Worm (Caenorhabditis elegans) whole organism, L1 larva: ENCODE data around the gene pro-1.

Experiments used
- F16B12.6 ChIP-seq: fragments of 150-350 bp; optimal IDR thresholded peaks from 2 replicates; lab custom pipeline; 2014; ENCODE audit warnings: missing biosample characterization, missing genetic modification characterization
- aha-1 ChIP-seq: fragments of 150-350 bp; optimal IDR thresholded peaks from 2 replicates; lab custom pipeline; 2014; ENCODE audit warnings: missing biosample characterization, missing genetic modification characterization
- alr-1 ChIP-seq: fragments of 200-800 bp; sonication (Bioruptor generic); optimal IDR thresholded peaks from 2 replicates; lab custom pipeline; 2018; ENCODE audit warnings: borderline replicate concordance, mild to moderate bottlenecking, missing genetic modification characterization, missing compliant biosample characterization
- aly-2 ChIP-seq: fragments of 150-350 bp; optimal IDR thresholded peaks from 2 replicates; lab custom pipeline; 2014; ENCODE audit warnings: missing biosample characterization, missing genetic modification characterization
- ama-1 ChIP-seq: fragments of 150-350 bp; optimal IDR thresholded peaks from 2 replicates; lab custom pipeline; 2014
- blmp-1 ChIP-seq: fragments of 150-350 bp; optimal IDR thresholded peaks from 2 replicates; lab custom pipeline; 2014; ENCODE audit warnings: missing biosample characterization, missing genetic modification characterization
- ceh-63 ChIP-seq: fragments of 200-800 bp; sonication (Bioruptor generic); optimal IDR thresholded peaks from 2 replicates; lab custom pipeline; 2018; ENCODE audit warnings: mild to moderate bottlenecking, missing genetic modification characterization, missing compliant biosample characterization
- ceh-82 ChIP-seq, 3 experiments: fragments of 150-350 bp in 1 of 3; sonication (generic microtip) in 2 of 3; optimal IDR thresholded peaks; 2 replicates each; lab custom pipeline; 2014 to 2017; ENCODE audit warnings: missing biosample characterization in 3 of 3, missing genetic modification characterization in 3 of 3
- ceh-90 ChIP-seq: sonication (generic microtip); optimal IDR thresholded peaks from 2 replicates; lab custom pipeline; 2016; ENCODE audit warnings: missing genetic modification characterization, missing compliant biosample characterization
- ces-1 ChIP-seq: fragments of 150-350 bp; optimal IDR thresholded peaks from 2 replicates; lab custom pipeline; 2014; ENCODE audit warnings: missing biosample characterization, missing genetic modification reagents, missing genetic modification characterization
- efl-1 ChIP-seq, 4 experiments: fragments of 150-350 bp; optimal IDR thresholded peaks in 3 of 4; peaks in 1 of 4; 1 replicate in 1 of 4; 2 replicates in 3 of 4; lab custom pipeline; 2014; ENCODE audit warnings: missing biosample characterization in 2 of 4, missing genetic modification characterization in 2 of 4, missing genetic modification reagents in 2 of 4
- efl-3 ChIP-seq: fragments of 200-800 bp; sonication (Bioruptor generic); optimal IDR thresholded peaks from 2 replicates; lab custom pipeline; 2018; ENCODE audit warnings: mild to moderate bottlenecking, missing genetic modification characterization, missing compliant biosample characterization
- elt-2 ChIP-seq: sonication (generic microtip); optimal IDR thresholded peaks from 2 replicates; lab custom pipeline; 2016; ENCODE audit warnings: missing genetic modification characterization, mild to moderate bottlenecking, inconsistent platforms, missing compliant biosample characterization, missing genetic modification reagents
- fkh-10 ChIP-seq: sonication (generic microtip); optimal IDR thresholded peaks from 2 replicates; lab custom pipeline; 2017; ENCODE audit warnings: missing biosample characterization, missing genetic modification reagents, missing genetic modification characterization
- fos-1 ChIP-seq: fragments of 150-350 bp; optimal IDR thresholded peaks from 2 replicates; lab custom pipeline; 2014; ENCODE audit warnings: missing biosample characterization, missing genetic modification characterization
- hlh-4 ChIP-seq: sonication (generic microtip); optimal IDR thresholded peaks from 2 replicates; lab custom pipeline; 2016; ENCODE audit warnings: mild to moderate bottlenecking, missing genetic modification characterization, missing compliant biosample characterization
- hpl-2 ChIP-seq: fragments of 150-350 bp; optimal IDR thresholded peaks from 2 replicates; lab custom pipeline; 2014; ENCODE audit warnings: missing biosample characterization, missing genetic modification reagents, missing genetic modification characterization
- irx-1 ChIP-seq: sonication (generic microtip); optimal IDR thresholded peaks from 2 replicates; lab custom pipeline; 2016; ENCODE audit warnings: missing genetic modification characterization, missing compliant biosample characterization
- jun-1 ChIP-seq: fragments of 150-350 bp; optimal IDR thresholded peaks from 2 replicates; lab custom pipeline; 2014; ENCODE audit warnings: missing biosample characterization, missing genetic modification reagents, missing genetic modification characterization
- lin-13 ChIP-seq: fragments of 150-350 bp; optimal IDR thresholded peaks from 2 replicates; lab custom pipeline; 2014; ENCODE audit warnings: missing biosample characterization, missing genetic modification reagents, missing genetic modification characterization
- lin-15B ChIP-seq: fragments of 150-350 bp; sonication (generic microtip); optimal IDR thresholded peaks from 3 replicates; lab custom pipeline; 2014; ENCODE audit warnings: missing biosample characterization, missing genetic modification characterization
- lin-39 ChIP-seq: fragments of 150-350 bp; optimal IDR thresholded peaks from 2 replicates; lab custom pipeline; 2014; ENCODE audit warnings: missing biosample characterization, missing genetic modification reagents, missing genetic modification characterization
- lir-3 ChIP-seq: sonication (generic microtip); optimal IDR thresholded peaks from 2 replicates; lab custom pipeline; 2016; ENCODE audit warnings: mild to moderate bottlenecking, missing genetic modification characterization, moderate library complexity, missing compliant biosample characterization; ENCODE audit not compliant: poor library complexity
- lsy-2 ChIP-seq, 2 experiments: fragments of 150-350 bp; optimal IDR thresholded peaks; 2 replicates each; lab custom pipeline; 2014; ENCODE audit warnings: missing biosample characterization in 2 of 2, missing genetic modification characterization in 2 of 2
- mab-9 ChIP-seq: fragments of 200-800 bp; sonication (Bioruptor generic); IDR thresholded peaks from 2 replicates; pipeline ENCODE4 v1.3.6; 2022; ENCODE audit warnings: missing genetic modification reagents, missing genetic modification characterization, missing compliant biosample characterization
- mef-2 ChIP-seq: fragments of 150-350 bp; optimal IDR thresholded peaks from 2 replicates; lab custom pipeline; 2014; ENCODE audit warnings: missing biosample characterization, missing genetic modification characterization
- mep-1 ChIP-seq: fragments of 150-350 bp; optimal IDR thresholded peaks from 2 replicates; lab custom pipeline; 2014; ENCODE audit warnings: missing biosample characterization, missing genetic modification characterization
- nhr-11 ChIP-seq: fragments of 150-350 bp; optimal IDR thresholded peaks from 2 replicates; lab custom pipeline; 2014; ENCODE audit warnings: missing biosample characterization, missing genetic modification characterization
- nhr-12 ChIP-seq: sonication (generic microtip); optimal IDR thresholded peaks from 2 replicates; lab custom pipeline; 2017; ENCODE audit warnings: missing biosample characterization, missing genetic modification characterization
- nhr-19 ChIP-seq: fragments of 200-800 bp; sonication (Bioruptor generic); conservative IDR thresholded peaks from 2 replicates; pipeline ENCODE4 v1.3.6; 2022; ENCODE audit warnings: missing genetic modification characterization, missing compliant biosample characterization
- nhr-237 ChIP-seq: fragments of 150-350 bp; optimal IDR thresholded peaks from 2 replicates; lab custom pipeline; 2014; ENCODE audit warnings: missing biosample characterization, missing genetic modification characterization
- nhr-28 ChIP-seq: fragments of 150-350 bp; optimal IDR thresholded peaks from 2 replicates; lab custom pipeline; 2014; ENCODE audit warnings: missing biosample characterization, missing genetic modification characterization
- nhr-47 ChIP-seq: sonication (generic microtip); optimal IDR thresholded peaks from 2 replicates; lab custom pipeline; 2016; ENCODE audit warnings: mild to moderate bottlenecking, missing genetic modification characterization, moderate library complexity, missing compliant biosample characterization
- nhr-71 ChIP-seq: sonication (generic microtip); optimal IDR thresholded peaks from 2 replicates; lab custom pipeline; 2016; ENCODE audit warnings: mild to moderate bottlenecking, missing genetic modification characterization, moderate library complexity, missing compliant biosample characterization
- nhr-76 ChIP-seq: sonication (generic microtip); optimal IDR thresholded peaks from 2 replicates; lab custom pipeline; 2017; ENCODE audit warnings: missing biosample characterization, missing genetic modification characterization
- nhr-77 ChIP-seq: fragments of 150-350 bp; optimal IDR thresholded peaks from 2 replicates; lab custom pipeline; 2014; ENCODE audit warnings: missing biosample characterization, missing genetic modification characterization
- nhr-84 ChIP-seq: sonication (generic microtip); optimal IDR thresholded peaks from 2 replicates; lab custom pipeline; 2017; ENCODE audit warnings: missing biosample characterization, missing genetic modification characterization
- rnt-1 ChIP-seq: sonication (generic microtip); optimal IDR thresholded peaks from 2 replicates; lab custom pipeline; 2016; ENCODE audit warnings: mild to moderate bottlenecking, missing genetic modification characterization, moderate library complexity, missing compliant biosample characterization
- skn-1 ChIP-seq: fragments of 150-350 bp; optimal IDR thresholded peaks from 2 replicates; lab custom pipeline; 2014; ENCODE audit warnings: missing biosample characterization, missing genetic modification characterization
- snpc-4 ChIP-seq: fragments of 150-350 bp; optimal IDR thresholded peaks from 2 replicates; lab custom pipeline; 2014; ENCODE audit warnings: missing biosample characterization, missing genetic modification characterization
- snu-23 ChIP-seq: sonication (generic microtip); optimal IDR thresholded peaks from 2 replicates; lab custom pipeline; 2016; ENCODE audit warnings: missing genetic modification characterization, missing compliant biosample characterization
- swsn-7 ChIP-seq: sonication (generic microtip); optimal IDR thresholded peaks from 2 replicates; lab custom pipeline; 2016; ENCODE audit warnings: missing genetic modification characterization, missing compliant biosample characterization
- tbx-2 ChIP-seq: sonication (generic microtip); optimal IDR thresholded peaks from 2 replicates; lab custom pipeline; 2016; ENCODE audit warnings: missing genetic modification characterization, missing compliant biosample characterization
- unc-130 ChIP-seq: fragments of 150-350 bp; optimal IDR thresholded peaks from 2 replicates; lab custom pipeline; 2017; ENCODE audit warnings: missing biosample characterization, missing genetic modification characterization, inconsistent platforms
- unc-86 ChIP-seq: sonication (generic microtip); optimal IDR thresholded peaks from 2 replicates; lab custom pipeline; 2016; ENCODE audit warnings: missing genetic modification characterization, missing compliant biosample characterization
- unc-98 ChIP-seq: fragments of 200-800 bp; sonication (Bioruptor generic); IDR thresholded peaks from 2 replicates; pipeline ENCODE4 v1.3.6; 2022; ENCODE audit warnings: missing genetic modification characterization, missing compliant biosample characterization
- vab-15 ChIP-seq: sonication (generic microtip); optimal IDR thresholded peaks from 2 replicates; lab custom pipeline; 2017; ENCODE audit warnings: missing genotype, mild to moderate bottlenecking, missing genetic modification characterization, missing compliant biosample characterization
- zip-4 ChIP-seq: fragments of 200-800 bp; sonication (Bioruptor generic); optimal IDR thresholded peaks from 2 replicates; lab custom pipeline; 2018; ENCODE audit warnings: mild to moderate bottlenecking, missing genetic modification characterization, moderate library complexity, missing compliant biosample characterization
- ztf-4 ChIP-seq: fragments of 150-350 bp; optimal IDR thresholded peaks from 2 replicates; lab custom pipeline; 2014; ENCODE audit warnings: missing biosample characterization, missing genetic modification characterization

The pro-1 gene

ce11 chrII:10556550-10557205, 14.9 kb upstream of the pro-1 start:
- TF ChIP-seq nhr-237 (no peak), efl-1 (optimal IDR thresholded peaks at IDR 0.05; lab: Kevin White, UChicago) (peak in 1 of 2 experiments; percentile 5), efl-1 (GFP tag; optimal IDR thresholded peaks at IDR 0.05 in 1 of 2; lab: Kevin White, UChicago) (peak in 1 of 2 experiments; percentile 91), nhr-76 (tag; lab: Kevin White, UChicago) (no peak), lsy-2 (tag; optimal IDR thresholded peaks at IDR 0.05; lab: Kevin White, UChicago) (peak in 1 of 2 experiments; percentile 27), rnt-1 (tag; lab: Kevin White, UChicago) (peak; percentile 22), jun-1 (tag; lab: Kevin White, UChicago) (peak; percentile 12)

ce11 chrII:10555484-10556075, 13.8 kb upstream of the pro-1 start:
- TF ChIP-seq efl-3 (GFP tag; lab: Kevin White, UChicago) (no peak), ceh-90 (no peak), aly-2 (tag; lab: Kevin White, UChicago) (no peak), rnt-1 (tag; lab: Kevin White, UChicago) (peak; percentile 69), irx-1 (tag; lab: Kevin White, UChicago) (peak; percentile 18), alr-1 (tag; lab: Kevin White, UChicago) (no peak), tbx-2 (tag; lab: Kevin White, UChicago) (peak; percentile 59), F16B12.6 (tag; lab: Kevin White, UChicago) (peak; percentile 5), elt-2 (peak; percentile 61), vab-15 (tag; lab: Kevin White, UChicago) (no peak), skn-1 (tag; lab: Kevin White, UChicago) (peak; percentile 57), nhr-47 (tag; lab: Kevin White, UChicago) (peak; percentile 64), ztf-4 (peak; percentile 73), fos-1 (tag; lab: Kevin White, UChicago) (no peak), ceh-82 (tag; optimal IDR thresholded peaks at IDR 0.05; lab: Kevin White, UChicago) (peak in 1 of 3 experiments; percentile 17), snpc-4 (tag; lab: Kevin White, UChicago) (peak; percentile 25), nhr-77 (tag; lab: Kevin White, UChicago) (peak; percentile 11), fkh-10 (no peak), swsn-7 (tag; lab: Kevin White, UChicago) (peak; percentile 62), lin-13 (GFP tag; lab: Kevin White, UChicago) (peak; percentile 45), unc-130 (peak; percentile 65), nhr-237 (no peak), nhr-71 (tag; lab: Kevin White, UChicago) (peak; percentile 92), hpl-2 (GFP tag; lab: Kevin White, UChicago) (no peak), ces-1 (GFP tag; lab: Kevin White, UChicago) (no peak), nhr-19 (peak; percentile 67), snu-23 (peak; percentile 80), aha-1 (tag; lab: Kevin White, UChicago) (peak; percentile 44), nhr-28 (tag; lab: Kevin White, UChicago) (no peak), hlh-4 (no peak), lir-3 (tag; lab: Kevin White, UChicago) (peak; percentile 46), unc-86 (tag; lab: Kevin White, UChicago) (no peak), mab-9 (GFP tag; lab: Robert Waterston, UW) (no peak), lsy-2 (tag; optimal IDR thresholded peaks at IDR 0.05; lab: Kevin White, UChicago) (peak; percentile 44 to 68), ceh-63 (GFP tag; lab: Kevin White, UChicago) (no peak), ama-1 (peak; percentile 64), mef-2 (tag; lab: Kevin White, UChicago) (no peak), unc-98 (no peak), nhr-12 (tag; lab: Kevin White, UChicago) (no peak), lin-15B (tag; lab: Kevin White, UChicago) (no peak), mep-1 (tag; lab: Kevin White, UChicago) (peak; percentile 81), lin-39 (peak; percentile 22), nhr-84 (tag; lab: Kevin White, UChicago) (no peak), nhr-11 (tag; lab: Kevin White, UChicago) (peak; percentile 45), zip-4 (GFP tag; lab: Kevin White, UChicago) (no peak), blmp-1 (tag; lab: Kevin White, UChicago) (peak; percentile 85), efl-1 (optimal IDR thresholded peaks at IDR 0.05; lab: Kevin White, UChicago) (peak; percentile 40 to 56), efl-1 (GFP tag; optimal IDR thresholded peaks at IDR 0.05 in 1 of 2; lab: Kevin White, UChicago) (peak in 1 of 2 experiments; percentile 93)
